Worm (Caenorhabditis elegans) whole organism, mixed stage, embryonic: ENCODE measurements around the gene sec-6.
A peak's percentile ranks its signal among the peaks of the same experiment; 100 is the strongest.

Experiments used
- M03D4.4 ChIP-seq: sonication (generic microtip); optimal IDR thresholded peaks from 2 replicates; lab custom pipeline; 2017; ENCODE audit warnings: mild to moderate bottlenecking, missing genetic modification characterization, missing compliant biosample characterization
- bed-3 ChIP-seq: fragments of 200-800 bp; sonication (Bioruptor generic); optimal IDR thresholded peaks from 3 replicates; lab custom pipeline; 2018; ENCODE audit warnings: mild to moderate bottlenecking, missing genetic modification characterization, moderate library complexity, missing compliant biosample characterization
- blmp-1 ChIP-seq: fragments of 150-350 bp; optimal IDR thresholded peaks from 2 replicates; lab custom pipeline; 2014; ENCODE audit warnings: missing biosample characterization, missing genetic modification characterization
- ceh-39 ChIP-seq: fragments of 150-350 bp; optimal IDR thresholded peaks from 2 replicates; lab custom pipeline; 2014; ENCODE audit warnings: missing biosample characterization, missing genetic modification characterization
- ceh-43 ChIP-seq: fragments of 200-800 bp; sonication (Bioruptor generic); optimal IDR thresholded peaks from 2 replicates; lab custom pipeline; 2018; ENCODE audit warnings: mild to moderate bottlenecking, missing genetic modification characterization, moderate library complexity, missing compliant biosample characterization
- ceh-83 ChIP-seq: fragments of 200-800 bp; sonication (Bioruptor generic); optimal IDR thresholded peaks from 2 replicates; lab custom pipeline; 2018; ENCODE audit warnings: mild to moderate bottlenecking, missing genetic modification characterization, missing compliant biosample characterization
- ces-1 ChIP-seq: fragments of 150-350 bp; optimal IDR thresholded peaks from 2 replicates; lab custom pipeline; 2014; ENCODE audit warnings: missing biosample characterization, missing genetic modification reagents, missing genetic modification characterization
- cnd-1 ChIP-seq: fragments of 200-800 bp; sonication (Bioruptor generic); optimal IDR thresholded peaks from 2 replicates; lab custom pipeline; 2018; ENCODE audit warnings: mild to moderate bottlenecking, missing genetic modification characterization, missing compliant biosample characterization
- drap-1 ChIP-seq: fragments of 200-800 bp; sonication (Bioruptor generic); optimal IDR thresholded peaks from 3 replicates; lab custom pipeline; 2018; ENCODE audit warnings: mild to moderate bottlenecking, missing genetic modification characterization, missing compliant biosample characterization
- elt-1 ChIP-seq: sonication (generic microtip); optimal IDR thresholded peaks from 2 replicates; lab custom pipeline; 2017; ENCODE audit warnings: missing genetic modification characterization, mild to moderate bottlenecking, missing compliant biosample characterization, antibody characterized with exemption, moderate library complexity, borderline replicate concordance; ENCODE audit not compliant: insufficient read depth
- elt-3 ChIP-seq: fragments of 150-350 bp; optimal IDR thresholded peaks from 2 replicates; lab custom pipeline; 2014; ENCODE audit warnings: missing biosample characterization, missing genetic modification characterization
- flh-1 ChIP-seq: fragments of 200-800 bp; sonication (Bioruptor generic); optimal IDR thresholded peaks from 2 replicates; lab custom pipeline; 2018; ENCODE audit warnings: mild to moderate bottlenecking, missing genetic modification characterization, moderate library complexity, missing compliant biosample characterization
- ham-2 ChIP-seq: fragments of 200-800 bp; sonication (Bioruptor generic); optimal IDR thresholded peaks from 2 replicates; lab custom pipeline; 2018; ENCODE audit warnings: mild to moderate bottlenecking, missing genetic modification characterization, missing compliant biosample characterization
- hlh-1 ChIP-seq: fragments of 150-350 bp; optimal IDR thresholded peaks from 2 replicates; lab custom pipeline; 2014; ENCODE audit warnings: missing biosample characterization, missing genetic modification reagents, missing genetic modification characterization
- lin-13 ChIP-seq: fragments of 150-350 bp; optimal IDR thresholded peaks from 2 replicates; lab custom pipeline; 2014; ENCODE audit warnings: missing biosample characterization, missing genetic modification characterization
- lin-32 ChIP-seq: fragments of 200-800 bp; sonication (Bioruptor generic); optimal IDR thresholded peaks from 2 replicates; lab custom pipeline; 2018; ENCODE audit warnings: mild to moderate bottlenecking, missing genetic modification characterization, missing compliant biosample characterization
- lsy-2 ChIP-seq: fragments of 150-350 bp; optimal IDR thresholded peaks from 2 replicates; lab custom pipeline; 2014; ENCODE audit warnings: missing biosample characterization, missing genetic modification characterization
- mab-5 ChIP-seq: fragments of 150-350 bp; optimal IDR thresholded peaks from 2 replicates; lab custom pipeline; 2014; ENCODE audit warnings: missing biosample characterization, missing genetic modification characterization
- mep-1 ChIP-seq: fragments of 150-350 bp; optimal IDR thresholded peaks from 2 replicates; lab custom pipeline; 2017; ENCODE audit warnings: missing biosample characterization, missing genetic modification reagents, missing genetic modification characterization, inconsistent platforms
- mls-2 ChIP-seq: sonication (generic microtip); optimal IDR thresholded peaks from 2 replicates; lab custom pipeline; 2016; ENCODE audit warnings: mild to moderate bottlenecking, missing genetic modification characterization, moderate library complexity, missing compliant biosample characterization
- nhr-12 ChIP-seq: fragments of 150-350 bp; optimal IDR thresholded peaks from 2 replicates; lab custom pipeline; 2014; ENCODE audit warnings: missing biosample characterization, missing genetic modification characterization
- nhr-2 ChIP-seq: fragments of 150-350 bp; optimal IDR thresholded peaks from 2 replicates; lab custom pipeline; 2014; ENCODE audit warnings: missing biosample characterization, missing genetic modification characterization
- nhr-237 ChIP-seq: fragments of 150-350 bp; optimal IDR thresholded peaks from 2 replicates; lab custom pipeline; 2014; ENCODE audit warnings: missing biosample characterization, missing genetic modification characterization
- nhr-28 ChIP-seq: fragments of 150-350 bp; optimal IDR thresholded peaks from 2 replicates; lab custom pipeline; 2014; ENCODE audit warnings: missing biosample characterization, missing genetic modification characterization
- nhr-76 ChIP-seq: sonication (generic microtip); optimal IDR thresholded peaks from 2 replicates; lab custom pipeline; 2017; ENCODE audit warnings: missing biosample characterization, missing genetic modification characterization
- pha-4 ChIP-seq: fragments of 150-350 bp; optimal IDR thresholded peaks from 2 replicates; lab custom pipeline; 2018; ENCODE audit warnings: missing biosample characterization, missing genetic modification reagents, missing genetic modification characterization
- sem-2 ChIP-seq: fragments of 200-800 bp; sonication (Bioruptor generic); optimal IDR thresholded peaks from 2 replicates; lab custom pipeline; 2018; ENCODE audit warnings: mild to moderate bottlenecking, missing genetic modification characterization, missing compliant biosample characterization
- snpc-4 ChIP-seq: fragments of 150-350 bp; optimal IDR thresholded peaks from 2 replicates; lab custom pipeline; 2014; ENCODE audit warnings: missing biosample characterization, missing genetic modification characterization
- sptf-1 ChIP-seq: sonication (generic microtip); optimal IDR thresholded peaks from 2 replicates; lab custom pipeline; 2017; ENCODE audit warnings: mild to moderate bottlenecking, missing genetic modification characterization, moderate library complexity, missing compliant biosample characterization
- tbx-8 ChIP-seq: fragments of 200-800 bp; sonication (Bioruptor generic); optimal IDR thresholded peaks from 2 replicates; lab custom pipeline; 2018; ENCODE audit warnings: mild to moderate bottlenecking, missing genetic modification characterization, moderate library complexity, missing compliant biosample characterization
- unc-120 ChIP-seq: sonication (generic microtip); optimal IDR thresholded peaks from 2 replicates; lab custom pipeline; 2017; ENCODE audit warnings: missing genetic modification characterization, missing compliant biosample characterization; ENCODE audit not compliant: poor library complexity, severe bottlenecking
- unc-39 ChIP-seq: fragments of 150-350 bp; optimal IDR thresholded peaks from 2 replicates; lab custom pipeline; 2014; ENCODE audit warnings: missing biosample characterization, missing genetic modification characterization
- unc-62 ChIP-seq: fragments of 150-350 bp; optimal IDR thresholded peaks from 2 replicates; lab custom pipeline; 2014; ENCODE audit warnings: missing biosample characterization, missing genetic modification reagents, missing genetic modification characterization
- zip-8 ChIP-seq: fragments of 150-350 bp; optimal IDR thresholded peaks from 2 replicates; lab custom pipeline; 2014; ENCODE audit warnings: missing biosample characterization, missing genetic modification characterization
- ztf-11 ChIP-seq: fragments of 150-350 bp; optimal IDR thresholded peaks from 2 replicates; lab custom pipeline; 2014; ENCODE audit warnings: missing biosample characterization, missing genetic modification characterization

sec-6 gene

DNA sequence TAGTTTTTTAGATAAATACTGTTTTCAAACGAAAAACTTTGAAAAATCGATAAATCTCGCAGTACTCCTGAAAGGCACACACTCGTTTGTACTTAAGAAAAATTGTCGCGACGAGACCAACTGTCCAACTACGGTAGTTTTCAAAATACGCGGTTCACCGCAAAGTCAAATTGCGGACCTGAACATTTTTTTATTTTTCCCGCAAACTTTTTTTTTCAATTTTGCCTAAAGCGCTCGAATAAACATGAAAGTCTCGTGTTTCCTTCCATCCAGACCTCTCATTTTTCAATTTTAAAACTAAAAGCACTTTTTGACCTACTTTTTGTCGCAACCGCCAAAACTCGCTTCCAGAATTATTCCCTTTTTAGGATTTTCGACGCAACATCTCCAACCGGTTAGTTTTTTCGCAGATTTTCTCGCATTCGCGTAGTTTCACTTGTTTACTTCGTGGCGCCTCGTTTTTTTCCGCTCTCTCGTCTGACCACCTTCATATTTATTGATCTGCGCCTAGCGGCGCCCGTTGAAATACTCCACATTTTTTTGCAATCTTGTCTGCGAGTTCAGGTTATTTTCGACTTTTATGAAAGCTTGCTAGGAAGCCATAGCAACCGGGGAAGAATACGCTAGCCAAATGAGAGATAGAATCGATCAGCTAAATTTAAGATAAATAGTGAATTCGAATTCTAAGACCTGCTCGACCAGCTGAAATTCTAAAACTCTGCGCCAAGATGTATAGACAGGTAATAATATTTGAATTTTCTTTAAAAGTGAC lies 18.3 kb downstream of the sec-6 start, which contains the start of gene prdx-2:
TSS of gene prdx-2 (plus strand) at position 729 of the 772 bp plus-strand sequence.
- TF ChIP-seq mep-1 (no peak), lsy-2 (tag; lab: Kevin White, UChicago) (peak; percentile 70), snpc-4 (tag; lab: Kevin White, UChicago) (no peak), pha-4 (tag; lab: Kevin White, UChicago) (no peak), nhr-237 (tag; lab: Kevin White, UChicago) (no peak)

DNA sequence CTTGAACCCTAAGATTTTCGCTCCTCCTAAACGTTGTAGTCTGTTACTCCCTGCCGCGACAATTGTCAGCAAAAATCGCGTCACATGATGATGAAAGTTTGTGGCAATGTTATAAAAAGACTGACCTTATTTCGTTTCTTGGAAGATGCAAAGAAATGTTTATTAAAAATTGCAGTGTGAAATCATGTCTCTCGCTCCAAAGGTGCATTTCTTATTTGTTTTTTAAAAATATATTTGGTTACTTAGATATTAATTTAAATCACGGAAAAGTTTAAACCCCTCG lies 18.8 kb downstream of the sec-6 start:
- no peak for TF ChIP-seq nhr-76 (tag; lab: Kevin White, UChicago)
- no peak for TF ChIP-seq ces-1 (GFP tag; lab: Kevin White, UChicago)
- TF ChIP-seq nhr-2 (tag; lab: Kevin White, UChicago) = no peak
- no peak for TF ChIP-seq unc-62 (GFP tag; lab: Kevin White, UChicago)
- TF ChIP-seq zip-8 (tag; lab: Kevin White, UChicago) = no peak
- no peak for TF ChIP-seq nhr-237 (tag; lab: Kevin White, UChicago)
- TF ChIP-seq elt-1 = no peak
- no peak for TF ChIP-seq mab-5
- no peak for TF ChIP-seq elt-3 (tag; lab: Kevin White, UChicago)
- TF ChIP-seq sptf-1 (tag; lab: Kevin White, UChicago) = no peak
- TF ChIP-seq unc-120 (tag; lab: Kevin White, UChicago) = no peak
- TF ChIP-seq bed-3 = no peak
- TF ChIP-seq ham-2 = no peak
- no peak for TF ChIP-seq lin-32
- TF ChIP-seq ceh-39 (tag; lab: Kevin White, UChicago) = no peak

DNA sequence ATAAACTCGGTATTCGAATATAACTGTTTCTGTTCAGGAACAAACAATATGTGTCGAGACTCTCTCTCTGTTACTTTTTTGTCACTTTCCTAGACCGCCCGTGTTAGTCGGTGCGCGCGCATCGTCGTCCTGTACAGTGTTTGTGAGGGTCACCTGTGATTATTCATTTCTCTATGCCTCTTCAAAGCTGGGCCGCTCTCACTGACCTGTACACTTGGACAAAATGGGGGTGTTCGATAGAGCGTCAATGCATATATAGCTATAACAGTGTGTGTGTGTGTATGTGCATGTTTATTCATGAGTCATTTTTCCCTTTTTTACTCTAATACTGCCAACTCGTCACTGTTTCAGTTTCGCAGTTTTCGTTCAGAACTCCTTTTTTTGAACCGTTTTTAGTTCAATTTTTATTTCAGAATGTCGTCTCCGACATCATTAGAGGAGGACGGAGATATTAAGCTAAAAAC lies 20.3 kb downstream of the sec-6 start, which contains the start of gene pkc-3:
TSS of gene pkc-3 (plus strand) at position 414 of the 464 bp plus-strand sequence.
- TF ChIP-seq ceh-39 (tag; lab: Kevin White, UChicago) (no peak), nhr-28 (tag; lab: Kevin White, UChicago) (no peak), nhr-12 (no peak), mab-5 (no peak), hlh-1 (no peak), zip-8 (tag; lab: Kevin White, UChicago) (no peak), unc-39 (tag; lab: Kevin White, UChicago) (no peak), nhr-76 (tag; lab: Kevin White, UChicago) (no peak), ceh-83 (GFP tag; lab: Kevin White, UChicago) (no peak), unc-120 (tag; lab: Kevin White, UChicago) (no peak), mls-2 (tag; lab: Kevin White, UChicago) (no peak), M03D4.4 (tag; lab: Kevin White, UChicago) (no peak), nhr-237 (tag; lab: Kevin White, UChicago) (peak; percentile 32), elt-1 (no peak), flh-1 (GFP tag; lab: Kevin White, UChicago) (no peak), ceh-43 (GFP tag; lab: Kevin White, UChicago) (no peak), unc-62 (GFP tag; lab: Kevin White, UChicago) (no peak), ztf-11 (tag; lab: Kevin White, UChicago) (no peak), elt-3 (tag; lab: Kevin White, UChicago) (no peak), pha-4 (tag; lab: Kevin White, UChicago) (no peak), snpc-4 (tag; lab: Kevin White, UChicago) (no peak), ces-1 (GFP tag; lab: Kevin White, UChicago) (no peak), tbx-8 (GFP tag; lab: Kevin White, UChicago) (no peak), sptf-1 (tag; lab: Kevin White, UChicago) (peak; percentile 20), lin-32 (no peak), blmp-1 (no peak), drap-1 (GFP tag; lab: Kevin White, UChicago) (no peak), lin-13 (tag; lab: Kevin White, UChicago) (no peak), bed-3 (no peak), cnd-1 (tag; lab: Kevin White, UChicago) (peak; percentile 24), mep-1 (peak; percentile 47), nhr-2 (tag; lab: Kevin White, UChicago) (peak; percentile 90), lsy-2 (tag; lab: Kevin White, UChicago) (peak; percentile 2), ham-2 (peak; percentile 57), sem-2 (no peak)
- TF ChIP-seq, all 35 proteins: peak for 7
